Worm (Caenorhabditis elegans): ENCODE data around the gene C37C3.17.

DNA sequence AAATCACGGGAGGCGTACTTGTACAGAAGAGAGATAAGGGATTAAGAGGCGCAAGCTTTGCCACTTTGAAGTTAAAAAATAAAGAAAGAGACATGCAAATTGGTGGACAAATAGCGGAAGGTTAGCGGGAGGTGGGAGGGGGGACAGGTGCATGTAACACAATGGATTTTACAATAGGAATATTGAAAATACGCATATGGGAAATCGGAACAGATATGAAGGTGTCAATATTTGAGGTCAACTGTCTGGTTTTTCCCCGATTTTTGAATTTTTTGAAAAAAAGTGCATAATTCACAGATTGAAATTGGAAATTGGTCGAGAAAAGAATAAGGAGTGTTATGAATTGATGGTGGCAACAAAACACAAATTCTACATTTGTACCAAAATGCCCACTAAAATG lies at the start of gene C37C3.17:
- TF ChIP-seq ceh-13 (GFP tag; optimal IDR thresholded peaks at IDR 0.05) (no peak), sea-1 (GFP tag; conservative IDR thresholded peaks at IDR 0.05) (no peak), hnd-1 (tag; optimal IDR thresholded peaks at IDR 0.05) (no peak), hmg-4 (GFP tag; optimal IDR thresholded peaks at IDR 0.05) (no peak), ama-1 (optimal IDR thresholded peaks at IDR 0.05) (no peak), flt-1 (GFP tag; IDR thresholded peaks at IDR 0.05) (no peak)
